Fruit fly (Drosophila melanogaster): ENCODE data around the gene alphaTub85E.

DNA sequence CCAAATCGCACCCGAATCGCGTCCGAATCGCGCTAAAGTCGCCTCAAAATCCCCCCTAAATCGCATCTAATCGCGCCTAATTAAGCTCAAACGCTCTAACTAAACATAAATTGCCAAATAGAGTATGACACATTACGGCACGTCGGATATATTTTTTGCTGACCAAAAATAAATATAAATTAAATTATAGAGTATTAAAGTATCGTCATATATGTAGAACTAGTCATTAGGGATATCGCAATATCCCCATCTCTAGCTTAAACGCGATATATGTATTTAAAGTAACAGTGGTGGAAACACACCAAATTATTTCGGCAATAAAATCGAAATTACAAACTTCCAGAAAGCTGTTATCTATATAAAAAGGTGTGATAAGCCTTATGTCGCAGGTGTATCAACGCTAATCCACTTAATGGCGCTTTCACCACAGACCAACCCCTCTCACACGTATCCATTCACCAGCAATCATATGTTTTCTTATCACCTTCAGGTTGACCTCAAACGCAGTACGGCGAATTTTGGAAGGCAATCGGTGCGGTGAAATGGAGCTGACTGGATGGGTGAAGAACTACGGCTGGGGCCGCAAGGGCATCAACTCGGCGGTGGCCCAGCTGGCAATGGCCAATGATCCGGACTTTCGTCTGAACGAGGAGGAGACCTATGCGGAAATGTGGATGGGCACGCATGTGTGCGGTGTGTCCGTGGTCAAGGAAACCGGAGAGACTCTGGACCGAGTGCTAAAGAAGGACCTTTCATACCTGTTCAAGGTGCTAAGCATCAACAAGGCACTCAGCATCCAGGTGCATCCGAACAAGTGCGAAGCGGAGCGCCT is 26.5 kb upstream of the alphaTub85E start, which contains the start of gene Mpi:
- TF ChIP-seq spab (GFP tag; optimal IDR thresholded peaks at IDR 0.05) (no peak), CG7368 (GFP tag; optimal IDR thresholded peaks at IDR 0.05) (no peak), eg (GFP tag; IDR thresholded peaks at IDR 0.05) (0 out of 3 replicates have a peak, but pooled peaks have one; percentile 30), CG16779 (tag; optimal IDR thresholded peaks at IDR 0.05) (no peak), Hr39 (GFP tag; optimal IDR thresholded peaks at IDR 0.05) (no peak), cyc (GFP tag; optimal IDR thresholded peaks at IDR 0.05) (no peak), Sox102F (GFP tag; optimal IDR thresholded peaks at IDR 0.05) (no peak)
